Worm (Caenorhabditis elegans): ENCODE measurements around the gene pdi-6.
A peak's percentile ranks its signal among the peaks of the same experiment; 100 is the strongest.

pdi-6 gene

ce11 chrX:7068400-7068799, at the start of gene pdi-6:
pdi-6 (minus strand) TSS chrX:7068563.
- TF ChIP-seq nfya-1 (tag; optimal IDR thresholded peaks at IDR 0.05): peak; percentile 100
- TF ChIP-seq K09A11.1 (tag; optimal IDR thresholded peaks at IDR 0.05; ENCODE audit: insufficient read depth): no peak
- TF ChIP-seq sox-4 (tag; optimal IDR thresholded peaks at IDR 0.05): peak; percentile 20
- peak; percentile 47 for TF ChIP-seq F13H6.1 (tag; optimal IDR thresholded peaks at IDR 0.05)
- no peak for TF ChIP-seq unc-86 (tag; optimal IDR thresholded peaks at IDR 0.05)
- peak; percentile 32 for TF ChIP-seq pax-1 (tag; optimal IDR thresholded peaks at IDR 0.05)
- TF ChIP-seq sdc-2 (tag; optimal IDR thresholded peaks at IDR 0.05): peak; percentile 48
- TF ChIP-seq dmd-4 (tag; optimal IDR thresholded peaks at IDR 0.05; ENCODE audit: borderline replicate concordance): no peak
- TF ChIP-seq Y22D7AL.16 (tag; optimal IDR thresholded peaks at IDR 0.05): no peak
- no peak for TF ChIP-seq gmeb-2 (tag; optimal IDR thresholded peaks at IDR 0.05)
- peak; percentile 60 for TF ChIP-seq elt-2 (tag; optimal IDR thresholded peaks at IDR 0.05)
- no peak for TF ChIP-seq nhr-232 (tag; optimal IDR thresholded peaks at IDR 0.05)
- no peak for TF ChIP-seq npax-4 (tag; optimal IDR thresholded peaks at IDR 0.05)
- no peak for TF ChIP-seq syd-9 (tag; optimal IDR thresholded peaks at IDR 0.05)
- TF ChIP-seq rnt-1 (tag; optimal IDR thresholded peaks at IDR 0.05): peak; percentile 73
- TF ChIP-seq fax-1 (tag; optimal IDR thresholded peaks at IDR 0.05): peak; percentile 20
- TF ChIP-seq ref-2 (tag; optimal IDR thresholded peaks at IDR 0.05): peak; percentile 49
- TF ChIP-seq lim-6 (tag; optimal IDR thresholded peaks at IDR 0.05): no peak
- no peak for TF ChIP-seq sox-2 (GFP tag; IDR thresholded peaks at IDR 0.05)
- TF ChIP-seq che-1 (tag; optimal IDR thresholded peaks at IDR 0.05): no peak
- TF ChIP-seq hlh-6 (tag; optimal IDR thresholded peaks at IDR 0.05): no peak
- TF ChIP-seq ama-1 (optimal IDR thresholded peaks at IDR 0.05): no peak
- peak; percentile 20 for TF ChIP-seq ztf-16 (tag; optimal IDR thresholded peaks at IDR 0.05)
- TF ChIP-seq pat-9 (tag; optimal IDR thresholded peaks at IDR 0.05): no peak
- no peak for TF ChIP-seq pha-4 (tag; optimal IDR thresholded peaks at IDR 0.05)
- peak; percentile 81 for TF ChIP-seq ceh-2 (tag; optimal IDR thresholded peaks at IDR 0.05)
- peak; percentile 89 for TF ChIP-seq tbx-2 (tag; optimal IDR thresholded peaks at IDR 0.05)
- peak; percentile 70 for TF ChIP-seq hlh-8 (tag; optimal IDR thresholded peaks at IDR 0.05)
- TF ChIP-seq ceh-24 (tag; optimal IDR thresholded peaks at IDR 0.05): no peak
- no peak for TF ChIP-seq ceh-45 (GFP tag; IDR thresholded peaks at IDR 0.05)
- TF ChIP-seq odd-2 (tag; optimal IDR thresholded peaks at IDR 0.05): no peak
- TF ChIP-seq ttx-3 (tag; optimal IDR thresholded peaks at IDR 0.05): no peak
- no peak for TF ChIP-seq madf-2 (tag; optimal IDR thresholded peaks at IDR 0.05)
- peak; percentile 68 for TF ChIP-seq unc-42 (tag; optimal IDR thresholded peaks at IDR 0.05)
- peak; percentile 67 for TF ChIP-seq ceh-34 (tag; optimal IDR thresholded peaks at IDR 0.05)
- peak; percentile 27 for TF ChIP-seq pqm-1 (tag; optimal IDR thresholded peaks at IDR 0.05)
- no peak for TF ChIP-seq lin-11 (tag; optimal IDR thresholded peaks at IDR 0.05)
- TF ChIP-seq C08G9.2 (tag; optimal IDR thresholded peaks at IDR 0.05): peak; percentile 80
- TF ChIP-seq ceh-6 (GFP tag; optimal IDR thresholded peaks at IDR 0.05): no peak
- TF ChIP-seq ceh-19 (GFP tag; optimal IDR thresholded peaks at IDR 0.05): no peak
- TF ChIP-seq fkh-6 (tag; optimal IDR thresholded peaks at IDR 0.05): peak; percentile 47
- no peak for TF ChIP-seq C38D4.7 (GFP tag; optimal IDR thresholded peaks at IDR 0.05)
- TF ChIP-seq K02D7.2 (tag; optimal IDR thresholded peaks at IDR 0.05): no peak
- peak; percentile 76 for TF ChIP-seq ets-4 (tag; optimal IDR thresholded peaks at IDR 0.05)
- peak; percentile 48 for TF ChIP-seq dve-1 (tag; optimal IDR thresholded peaks at IDR 0.05)
- TF ChIP-seq eyg-1 (tag; optimal IDR thresholded peaks at IDR 0.05): peak; percentile 20
- TF ChIP-seq unc-3 (GFP tag; conservative IDR thresholded peaks at IDR 0.05): no peak
- TF ChIP-seq unc-3 (tag; optimal IDR thresholded peaks at IDR 0.05): no peak
- no peak for TF ChIP-seq fkh-10 (GFP tag; optimal IDR thresholded peaks at IDR 0.05)
- TF ChIP-seq pros-1 (tag; optimal IDR thresholded peaks at IDR 0.05): no peak
- no peak for TF ChIP-seq unc-55 (GFP tag; optimal IDR thresholded peaks at IDR 0.05)
- TF ChIP-seq hlh-15 (tag; optimal IDR thresholded peaks at IDR 0.05): no peak
- TF ChIP-seq ceh-18 (tag; optimal IDR thresholded peaks at IDR 0.05): peak; percentile 42
- TF ChIP-seq hlh-30 (tag; optimal IDR thresholded peaks at IDR 0.05; ENCODE audit: insufficient read depth): peak; percentile 63

All from whole organism, late embryonic.